Worm (Caenorhabditis elegans) whole organism, late embryonic: ENCODE data around the gene clec-127.
A peak's percentile ranks its signal among the peaks of the same experiment; 100 is the strongest.

Experiments used
- K09A11.1 ChIP-seq: sonication (generic microtip); optimal IDR thresholded peaks from 2 replicates; lab custom pipeline; 2017; ENCODE audit warnings: antibody characterized with exemption, mild to moderate bottlenecking, missing genetic modification characterization, missing compliant biosample characterization; ENCODE audit not compliant: insufficient read depth
- ama-1 ChIP-seq: fragments of 150-350 bp; optimal IDR thresholded peaks from 2 replicates; lab custom pipeline; 2014
- ceh-14 ChIP-seq: sonication (generic microtip); optimal IDR thresholded peaks from 2 replicates; lab custom pipeline; 2016; ENCODE audit warnings: missing genotype, missing genetic modification characterization, missing compliant biosample characterization
- ceh-19 ChIP-seq: fragments of 200-800 bp; sonication (Bioruptor generic); optimal IDR thresholded peaks from 2 replicates; lab custom pipeline; 2018; ENCODE audit warnings: mild to moderate bottlenecking, missing genetic modification characterization, missing compliant biosample characterization
- dve-1 ChIP-seq: sonication (generic microtip); optimal IDR thresholded peaks from 2 replicates; lab custom pipeline; 2017; ENCODE audit warnings: antibody characterized with exemption, mild to moderate bottlenecking, missing genetic modification characterization, missing compliant biosample characterization
- ets-4 ChIP-seq: sonication (generic microtip); optimal IDR thresholded peaks from 2 replicates; lab custom pipeline; 2016; ENCODE audit warnings: missing genetic modification characterization, missing compliant biosample characterization
- fkh-6 ChIP-seq: sonication (generic microtip); optimal IDR thresholded peaks from 2 replicates; lab custom pipeline; 2016; ENCODE audit warnings: missing genetic modification characterization, missing compliant biosample characterization
- hlh-13 ChIP-seq: fragments of 200-800 bp; sonication (Bioruptor generic); optimal IDR thresholded peaks from 2 replicates; lab custom pipeline; 2018; ENCODE audit warnings: mild to moderate bottlenecking, missing genetic modification characterization, missing compliant biosample characterization
- lim-6 ChIP-seq: sonication (generic microtip); optimal IDR thresholded peaks from 2 replicates; lab custom pipeline; 2016; ENCODE audit warnings: missing genetic modification characterization, missing compliant biosample characterization
- lin-11 ChIP-seq: fragments of 200-800 bp; sonication (Bioruptor generic); optimal IDR thresholded peaks from 2 replicates; lab custom pipeline; 2018; ENCODE audit warnings: mild to moderate bottlenecking, missing genetic modification characterization, missing compliant biosample characterization
- nhr-11 ChIP-seq: fragments of 150-350 bp; optimal IDR thresholded peaks from 2 replicates; lab custom pipeline; 2014; ENCODE audit warnings: missing biosample characterization, missing genetic modification characterization

- TF ChIP-seq nhr-11 (tag; lab: Kevin White, UChicago) (no peak), ets-4 (tag; lab: Kevin White, UChicago) (peak; percentile 5), lin-11 (tag; lab: Kevin White, UChicago) (peak; percentile 64), hlh-13 (peak; percentile 54), lim-6 (tag; lab: Kevin White, UChicago) (peak; percentile 43), ama-1 (lab: Kevin White, UChicago) (no peak), ceh-14 (tag; lab: Kevin White, UChicago) (peak; percentile 77), fkh-6 (tag; lab: Kevin White, UChicago) (peak; percentile 76), K09A11.1 (tag; lab: Kevin White, UChicago) (peak; percentile 69), ceh-19 (GFP tag; lab: Kevin White, UChicago) (peak; percentile 68), dve-1 (tag; lab: Kevin White, UChicago) (peak; percentile 88)
Measured at ce11 chrII:3518961-3519544, 50.0 kb downstream of the clec-127 start, which contains the start of gene clec-126.
